Worm (Caenorhabditis elegans) whole organism, L4 larva: ENCODE data around the gene hpo-30.
A peak's percentile ranks its signal among the peaks of the same experiment; 100 is the strongest.

ENCODE experiments used
- aha-1 ChIP-seq: fragments of 150-350 bp; peaks from one replicate; lab custom pipeline; 2014; ENCODE audit warnings: missing biosample characterization, missing genetic modification characterization
- arid-1 ChIP-seq: fragments of 200-800 bp; sonication (Bioruptor generic); conservative IDR thresholded peaks from 2 replicates; pipeline ENCODE4 v1.3.6; 2022; ENCODE audit warnings: missing genetic modification reagents, missing genetic modification characterization, missing compliant biosample characterization
- ceh-20 ChIP-seq: fragments of 200-800 bp; sonication (Bioruptor generic); IDR thresholded peaks from 2 replicates; pipeline ENCODE4 v1.3.6; 2022; ENCODE audit warnings: missing genetic modification reagents, missing genetic modification characterization, missing compliant biosample characterization
- ceh-44 ChIP-seq: fragments of 200-800 bp; sonication (Bioruptor generic); IDR thresholded peaks from 2 replicates; pipeline ENCODE4 v1.3.6; 2022; ENCODE audit warnings: missing genetic modification reagents, missing genetic modification characterization, missing compliant biosample characterization
- ceh-82 ChIP-seq: sonication (generic microtip); optimal IDR thresholded peaks from 2 replicates; lab custom pipeline; 2017; ENCODE audit warnings: missing biosample characterization, missing genetic modification characterization
- ces-1 ChIP-seq: fragments of 150-350 bp; sonication (generic microtip); optimal IDR thresholded peaks from 4 replicates; lab custom pipeline; 2014; ENCODE audit warnings: missing biosample characterization, missing genetic modification reagents, missing genetic modification characterization
- cey-2 ChIP-seq: sonication (generic microtip); optimal IDR thresholded peaks from 3 replicates; lab custom pipeline; 2017; ENCODE audit warnings: missing genetic modification characterization, mild to moderate bottlenecking, missing compliant biosample characterization, antibody characterized with exemption, borderline replicate concordance; ENCODE audit not compliant: insufficient read depth
- ctbp-1 ChIP-seq: fragments of 200-800 bp; sonication (Bioruptor generic); IDR thresholded peaks from 2 replicates; pipeline ENCODE4 v1.3.6; 2022; ENCODE audit warnings: missing genetic modification reagents, missing genetic modification characterization, missing compliant biosample characterization
- daf-16 ChIP-seq, 3 experiments: sonication (generic microtip); optimal IDR thresholded peaks; 2 replicates each; lab custom pipeline; 2016 to 2017; ENCODE audit warnings: missing genetic modification characterization in 3 of 3, missing genetic modification reagents in 3 of 3, mild to moderate bottlenecking in 2 of 3, missing compliant biosample characterization in 2 of 3, missing biosample characterization in 1 of 3, moderate library complexity in 1 of 3
- daf-19 ChIP-seq: fragments of 200-800 bp; sonication (Bioruptor generic); conservative IDR thresholded peaks from 2 replicates; pipeline ENCODE4 v1.3.6; 2022; ENCODE audit warnings: missing genetic modification characterization, missing compliant biosample characterization
- dmd-6 ChIP-seq: fragments of 200-800 bp; sonication (Bioruptor generic); IDR thresholded peaks from 2 replicates; pipeline ENCODE4 v1.3.6; 2022; ENCODE audit warnings: missing genetic modification reagents, missing genetic modification characterization, missing compliant biosample characterization
- dmd-9 ChIP-seq: fragments of 200-800 bp; sonication (Bioruptor generic); IDR thresholded peaks from 2 replicates; pipeline ENCODE4 v1.3.6; 2022; ENCODE audit warnings: missing genetic modification reagents, missing genetic modification characterization, missing compliant biosample characterization
- dpl-1 ChIP-seq: fragments of 150-350 bp; optimal IDR thresholded peaks from 2 replicates; lab custom pipeline; 2014; ENCODE audit warnings: missing biosample characterization, missing genetic modification reagents, missing genetic modification characterization
- dve-1 ChIP-seq: sonication (generic microtip); optimal IDR thresholded peaks from 2 replicates; lab custom pipeline; 2017; ENCODE audit warnings: antibody characterized with exemption, mild to moderate bottlenecking, missing genetic modification characterization, missing compliant biosample characterization; ENCODE audit not compliant: insufficient read depth
- fkh-10 ChIP-seq: fragments of 150-350 bp; optimal IDR thresholded peaks from 2 replicates; lab custom pipeline; 2014; ENCODE audit warnings: missing biosample characterization, missing genetic modification reagents, missing genetic modification characterization
- hlh-11 ChIP-seq: fragments of 200-800 bp; sonication (Bioruptor generic); optimal IDR thresholded peaks from 2 replicates; lab custom pipeline; 2018; ENCODE audit warnings: mild to moderate bottlenecking, missing genetic modification characterization, missing compliant biosample characterization
- hlh-30 ChIP-seq: sonication (generic microtip); optimal IDR thresholded peaks from 2 replicates; lab custom pipeline; 2017; ENCODE audit warnings: antibody characterized with exemption, mild to moderate bottlenecking, missing genetic modification characterization, missing compliant biosample characterization; ENCODE audit not compliant: insufficient read depth
- hmg-1.1 ChIP-seq: fragments of 200-800 bp; sonication (Bioruptor generic); IDR thresholded peaks from 2 replicates; pipeline ENCODE4 v1.3.6; 2022; ENCODE audit warnings: missing genetic modification reagents, missing genetic modification characterization, missing compliant biosample characterization
- jun-1 ChIP-seq: fragments of 150-350 bp; optimal IDR thresholded peaks from 2 replicates; lab custom pipeline; 2014; ENCODE audit warnings: missing biosample characterization, missing genetic modification reagents, missing genetic modification characterization
- lin-38 ChIP-seq: fragments of 200-800 bp; sonication (Bioruptor generic); IDR thresholded peaks from 2 replicates; pipeline ENCODE4 v1.3.6; 2022; ENCODE audit warnings: missing genetic modification reagents, missing genetic modification characterization, missing compliant biosample characterization
- lsy-2 ChIP-seq, 2 experiments: fragments of 150-350 bp in 1 of 2; sonication (generic microtip) in 1 of 2; optimal IDR thresholded peaks; 2 replicates each; lab custom pipeline; 2014 to 2017; ENCODE audit warnings: missing biosample characterization in 2 of 2, missing genetic modification characterization in 2 of 2
- mdl-1 ChIP-seq, 2 experiments: fragments of 150-350 bp in 1 of 2; sonication (generic microtip) in 1 of 2; optimal IDR thresholded peaks; 2 replicates each; lab custom pipeline; 2014 to 2017; ENCODE audit warnings: missing biosample characterization in 2 of 2, missing genetic modification characterization in 2 of 2
- mep-1 ChIP-seq: fragments of 150-350 bp; sonication (generic microtip); optimal IDR thresholded peaks from 3 replicates; lab custom pipeline; 2014; ENCODE audit warnings: missing biosample characterization, missing genetic modification characterization
- mes-2 ChIP-seq: sonication (generic microtip); optimal IDR thresholded peaks from 2 replicates; lab custom pipeline; 2016; ENCODE audit warnings: missing genotype, mild to moderate bottlenecking, missing genetic modification characterization, missing compliant biosample characterization; ENCODE audit not compliant: poor library complexity, severe bottlenecking
- mxl-2 ChIP-seq: fragments of 200-800 bp; sonication (Bioruptor generic); conservative IDR thresholded peaks from 2 replicates; pipeline ENCODE4 v1.3.6; 2022; ENCODE audit warnings: missing genetic modification reagents, missing genetic modification characterization, missing compliant biosample characterization
- mxl-3 ChIP-seq: fragments of 200-800 bp; sonication (Bioruptor generic); optimal IDR thresholded peaks from 2 replicates; lab custom pipeline; 2018; ENCODE audit warnings: mild to moderate bottlenecking, missing genetic modification characterization, missing compliant biosample characterization
- nhr-102 ChIP-seq: sonication (generic microtip); optimal IDR thresholded peaks from 2 replicates; lab custom pipeline; 2016; ENCODE audit warnings: mild to moderate bottlenecking, missing genetic modification characterization, moderate library complexity, missing compliant biosample characterization
- nhr-11 ChIP-seq: fragments of 150-350 bp; optimal IDR thresholded peaks from 2 replicates; lab custom pipeline; 2014; ENCODE audit warnings: missing biosample characterization, missing genetic modification characterization
- nhr-28 ChIP-seq: fragments of 150-350 bp; optimal IDR thresholded peaks from 2 replicates; lab custom pipeline; 2014; ENCODE audit warnings: missing biosample characterization, missing genetic modification characterization
- nhr-48 ChIP-seq: sonication (generic microtip); optimal IDR thresholded peaks from 2 replicates; lab custom pipeline; 2016; ENCODE audit warnings: mild to moderate bottlenecking, missing genetic modification characterization, missing compliant biosample characterization
- nhr-6 ChIP-seq: fragments of 150-350 bp; optimal IDR thresholded peaks from 2 replicates; lab custom pipeline; 2014; ENCODE audit warnings: missing biosample characterization, missing genetic modification characterization
- nhr-77 ChIP-seq: fragments of 150-350 bp; optimal IDR thresholded peaks from 2 replicates; lab custom pipeline; 2014; ENCODE audit warnings: missing biosample characterization, missing genetic modification characterization
- pha-4 ChIP-seq, 2 experiments: fragments of 150-350 bp in 1 of 2; fragments of 200-800 bp in 1 of 2; sonication (Bioruptor generic) in 1 of 2; IDR thresholded peaks in 1 of 2; optimal IDR thresholded peaks in 1 of 2; 2 replicates each; pipeline versions ENCODE4 v1.3.6 to Lab custom; 2014 to 2022; ENCODE audit warnings: missing genetic modification characterization in 2 of 2, missing genetic modification reagents in 2 of 2, missing biosample characterization in 1 of 2, missing compliant biosample characterization in 1 of 2
- php-3 ChIP-seq: fragments of 200-800 bp; sonication (Bioruptor generic); IDR thresholded peaks from 2 replicates; pipeline ENCODE4 v1.3.6; 2022; ENCODE audit warnings: missing genetic modification reagents, missing genetic modification characterization, missing compliant biosample characterization
- pqm-1 ChIP-seq: sonication (generic microtip); optimal IDR thresholded peaks from 2 replicates; lab custom pipeline; 2017; ENCODE audit warnings: missing biosample characterization, missing genetic modification characterization
- rbr-2 ChIP-seq: sonication (generic microtip); optimal IDR thresholded peaks from 2 replicates; lab custom pipeline; 2016; ENCODE audit warnings: missing genotype, missing genetic modification characterization, missing compliant biosample characterization
- tra-1 ChIP-seq: fragments of 200-800 bp; sonication (Bioruptor generic); IDR thresholded peaks from 2 replicates; pipeline ENCODE4 v1.3.6; 2022; ENCODE audit warnings: missing genetic modification reagents, missing genetic modification characterization, missing compliant biosample characterization
- unc-62 ChIP-seq, 3 experiments: fragments of 150-350 bp in 1 of 3; sonication (generic microtip); optimal IDR thresholded peaks in 2 of 3; peaks in 1 of 3; 1 replicate in 1 of 3; 2 replicates in 2 of 3; lab custom pipeline; 2014 to 2017; ENCODE audit warnings: missing biosample characterization in 3 of 3, missing genetic modification characterization in 3 of 3, missing genetic modification reagents in 3 of 3, missing genotype in 1 of 3
- zip-2 ChIP-seq: fragments of 150-350 bp; optimal IDR thresholded peaks from 2 replicates; lab custom pipeline; 2014; ENCODE audit warnings: missing biosample characterization, missing genetic modification characterization

hpo-30 gene

ce11 chrV:12300166-12300565 is 10.0 kb downstream of the hpo-30 start:
- peak; percentile 87 for TF ChIP-seq dve-1 (tag; lab: Kevin White, UChicago)
- TF ChIP-seq pqm-1: peak; percentile 32
- TF ChIP-seq mdl-1 (tag; optimal IDR thresholded peaks at IDR 0.05; lab: Kevin White, UChicago): peak in 1 of 2 experiments; percentile 84
- TF ChIP-seq arid-1 (GFP tag; lab: Robert Waterston, UW): 0 out of 2 replicates have a peak, but pooled peaks have one; percentile 31
- peak; percentile 42; the same call in 1 of the 2 replicates for TF ChIP-seq tra-1
- TF ChIP-seq fkh-10: no peak
- TF ChIP-seq ceh-44 (GFP tag; lab: Robert Waterston, UW): no peak
- peak; percentile 98 for TF ChIP-seq nhr-6 (tag; lab: Kevin White, UChicago)
- peak; percentile 46 for TF ChIP-seq cey-2 (tag; lab: Kevin White, UChicago)
- peak; percentile 48; the same call in 1 of the 2 replicates for TF ChIP-seq ceh-20
- TF ChIP-seq aha-1 (tag; lab: Kevin White, UChicago): peak; percentile 92
- TF ChIP-seq nhr-48 (tag; lab: Kevin White, UChicago): peak; percentile 36
- TF ChIP-seq nhr-102 (tag; lab: Kevin White, UChicago): peak; percentile 20
- TF ChIP-seq jun-1 (tag; lab: Kevin White, UChicago): peak; percentile 49
- no peak for TF ChIP-seq ctbp-1 (GFP tag; lab: Robert Waterston, UW)
- TF ChIP-seq lin-38: 0 out of 2 replicates have a peak, but pooled peaks have one; percentile 6
- peak; percentile 80 for TF ChIP-seq mep-1 (tag; lab: Kevin White, UChicago)
- 0 out of 2 replicates have a peak, but pooled peaks have one; percentile 10 for TF ChIP-seq daf-19 (GFP tag; lab: Robert Waterston, UW)
- TF ChIP-seq ces-1: no peak
- peak; percentile 26 for TF ChIP-seq rbr-2 (tag; lab: Kevin White, UChicago)
- TF ChIP-seq mes-2 (tag; lab: Kevin White, UChicago): peak; percentile 65
- peak; percentile 81 for TF ChIP-seq nhr-28 (tag; lab: Kevin White, UChicago)
- peak in 1 of 2 experiments; percentile 95 for TF ChIP-seq unc-62 (GFP tag; optimal IDR thresholded peaks at IDR 0.05 in 1 of 2; lab: Kevin White, UChicago)
- TF ChIP-seq unc-62 (tag; optimal IDR thresholded peaks at IDR 0.05; lab: Kevin White, UChicago): no peak
- TF ChIP-seq dpl-1: peak; percentile 30
- no peak for TF ChIP-seq nhr-11 (tag; lab: Kevin White, UChicago)
- no peak for TF ChIP-seq dmd-9 (GFP tag; lab: Robert Waterston, UW)
- TF ChIP-seq pha-4 (GFP tag; IDR thresholded peaks at IDR 0.05; lab: Robert Waterston, UW): no peak
- peak; percentile 55 for TF ChIP-seq pha-4 (tag; optimal IDR thresholded peaks at IDR 0.05; lab: Kevin White, UChicago)
- TF ChIP-seq lsy-2 (tag; optimal IDR thresholded peaks at IDR 0.05; lab: Kevin White, UChicago): peak; percentile 52 to 77
- no peak for TF ChIP-seq ceh-82 (tag; lab: Kevin White, UChicago)
- peak; percentile 68 for TF ChIP-seq dmd-6
- TF ChIP-seq daf-16 (GFP tag; optimal IDR thresholded peaks at IDR 0.05; lab: Kevin White, UChicago): no peak
- TF ChIP-seq daf-16 (tag; optimal IDR thresholded peaks at IDR 0.05; lab: Kevin White, UChicago): peak; percentile 65
- peak; percentile 32 for TF ChIP-seq nhr-77 (tag; lab: Kevin White, UChicago)
- TF ChIP-seq hlh-30 (tag; lab: Kevin White, UChicago): peak; percentile 94
- TF ChIP-seq mxl-3 (GFP tag; lab: Kevin White, UChicago): peak; percentile 58
- TF ChIP-seq hmg-1.1 (GFP tag; lab: Robert Waterston, UW): peak; percentile 67
- TF ChIP-seq mxl-2: no peak
- peak; percentile 84 for TF ChIP-seq hlh-11

ce11 chrV:12299244-12299766 is 10.9 kb downstream of the hpo-30 start:
- TF ChIP-seq hlh-11 (peak; percentile 23), php-3 (no peak), zip-2 (tag; lab: Kevin White, UChicago) (no peak), nhr-11 (tag; lab: Kevin White, UChicago) (no peak)
